Worm (Caenorhabditis elegans): ENCODE data around the gene ger-1.
A peak's percentile ranks its signal among the peaks of the same experiment; 100 is the strongest.

ger-1 gene

ce11 chrIII:7030044-7030804, 37.1 kb downstream of the ger-1 start (continued):
- TF ChIP-seq F23B12.7 (tag; optimal IDR thresholded peaks at IDR 0.05; ENCODE audit: insufficient read depth) = peak; percentile 19
- no peak for TF ChIP-seq lsy-27 (tag; optimal IDR thresholded peaks at IDR 0.05; ENCODE audit: borderline replicate concordance, insufficient read depth)
- TF ChIP-seq ztf-6 (GFP tag; IDR thresholded peaks at IDR 0.05) = no peak
- no peak for TF ChIP-seq aptf-3 (GFP tag; IDR thresholded peaks at IDR 0.05)
- no peak for TF ChIP-seq gei-17 (GFP tag; optimal IDR thresholded peaks at IDR 0.05)
- TF ChIP-seq dpff-1 (tag; optimal IDR thresholded peaks at IDR 0.05) = no peak
- TF ChIP-seq nfyb-1 (GFP tag; IDR thresholded peaks at IDR 0.05) = peak; percentile 58; the same call in 1 of the 2 replicates
- TF ChIP-seq zim-3 (tag; optimal IDR thresholded peaks at IDR 0.05) = peak; percentile 27
- TF ChIP-seq cebp-1 (GFP tag; IDR thresholded peaks at IDR 0.05) = no peak
- TF ChIP-seq cebp-1 (tag; optimal IDR thresholded peaks at IDR 0.05) = peak; percentile 12
- TF ChIP-seq let-526 (GFP tag; IDR thresholded peaks at IDR 0.05) = peak; percentile 45; the same call in 1 of the 2 replicates
- no peak for TF ChIP-seq hlh-26 (GFP tag; conservative IDR thresholded peaks at IDR 0.05)
- no peak for TF ChIP-seq lir-1 (GFP tag; conservative IDR thresholded peaks at IDR 0.05)
- no peak for TF ChIP-seq F37B4.10 (GFP tag; IDR thresholded peaks at IDR 0.05)
- TF ChIP-seq F39B2.1 (GFP tag; IDR thresholded peaks at IDR 0.05) = no peak
- peak; percentile 77 for TF ChIP-seq rpc-1 (optimal IDR thresholded peaks at IDR 0.05)
- peak; percentile 72 for TF ChIP-seq rpc-1 (tag; optimal IDR thresholded peaks at IDR 0.05)
- no peak for TF ChIP-seq nhr-179 (tag; optimal IDR thresholded peaks at IDR 0.05)
- no peak for TF ChIP-seq xnd-1 (tag; optimal IDR thresholded peaks at IDR 0.05)
- no peak for TF ChIP-seq Y56A3A.18 (GFP tag; IDR thresholded peaks at IDR 0.05)
- TF ChIP-seq attf-6 (GFP tag; IDR thresholded peaks at IDR 0.05) = no peak
- peak; percentile 45 for TF ChIP-seq nhr-90 (tag; optimal IDR thresholded peaks at IDR 0.05)
- TF ChIP-seq B0336.3 (GFP tag; IDR thresholded peaks at IDR 0.05) = peak; percentile 48; the same call in 1 of the 2 replicates
- TF ChIP-seq nhr-80 (tag; optimal IDR thresholded peaks at IDR 0.05) = peak; percentile 81
- peak; percentile 11 for TF ChIP-seq fkh-3 (tag; optimal IDR thresholded peaks at IDR 0.05)
- no peak for TF ChIP-seq ceh-58 (GFP tag; IDR thresholded peaks at IDR 0.05)
- peak; percentile 23 for TF ChIP-seq atf-7 (tag; optimal IDR thresholded peaks at IDR 0.05)
- TF ChIP-seq snpc-3.4 (tag; optimal IDR thresholded peaks at IDR 0.05) = peak; percentile 89
- no peak for TF ChIP-seq B0035.1 (tag; optimal IDR thresholded peaks at IDR 0.05)
- no peak for TF ChIP-seq ceh-100 (GFP tag; IDR thresholded peaks at IDR 0.05)
- TF ChIP-seq Y79H2A.3 (GFP tag; conservative IDR thresholded peaks at IDR 0.05) = no peak
- TF ChIP-seq T26A5.8 (tag; optimal IDR thresholded peaks at IDR 0.05) = no peak
- no peak for TF ChIP-seq Y53F4B.3 (GFP tag; IDR thresholded peaks at IDR 0.05)
- TF ChIP-seq T07F8.4 (tag; optimal IDR thresholded peaks at IDR 0.05) = no peak
- TF ChIP-seq attf-3 (GFP tag; conservative IDR thresholded peaks at IDR 0.05) = 0 out of 2 replicates have a peak, but pooled peaks have one; percentile 35
- TF ChIP-seq ceh-40 (GFP tag; IDR thresholded peaks at IDR 0.05) = no peak
- no peak for TF ChIP-seq ztf-25 (GFP tag; IDR thresholded peaks at IDR 0.05)
- TF ChIP-seq mcd-1 (GFP tag; IDR thresholded peaks at IDR 0.05) = no peak
- TF ChIP-seq lin-26 (GFP tag; IDR thresholded peaks at IDR 0.05) = peak; percentile 73; the same call in 1 of the 2 replicates
- peak; percentile 14 for TF ChIP-seq snpc-1.3 (tag; optimal IDR thresholded peaks at IDR 0.05; ENCODE audit: insufficient read depth)
- TF ChIP-seq Y67H2A.10 (GFP tag; conservative IDR thresholded peaks at IDR 0.05) = no peak
- TF ChIP-seq sea-2 (GFP tag; IDR thresholded peaks at IDR 0.05) = no peak
- no peak for TF ChIP-seq C17E4.6 (GFP tag; IDR thresholded peaks at IDR 0.05)
- TF ChIP-seq F49E8.2 (tag; optimal IDR thresholded peaks at IDR 0.05; ENCODE audit: insufficient read depth) = peak; percentile 36
- TF ChIP-seq unc-130 (GFP tag; optimal IDR thresholded peaks at IDR 0.05) = no peak
- no peak for TF ChIP-seq ztf-3 (GFP tag; optimal IDR thresholded peaks at IDR 0.05)
- TF ChIP-seq dpl-1 (GFP tag; optimal IDR thresholded peaks at IDR 0.05) = no peak
- TF ChIP-seq hmg-1.2 (GFP tag; IDR thresholded peaks at IDR 0.05) = peak; percentile 43

Data from whole organism, young adult.